In the genomic region with DNA sequence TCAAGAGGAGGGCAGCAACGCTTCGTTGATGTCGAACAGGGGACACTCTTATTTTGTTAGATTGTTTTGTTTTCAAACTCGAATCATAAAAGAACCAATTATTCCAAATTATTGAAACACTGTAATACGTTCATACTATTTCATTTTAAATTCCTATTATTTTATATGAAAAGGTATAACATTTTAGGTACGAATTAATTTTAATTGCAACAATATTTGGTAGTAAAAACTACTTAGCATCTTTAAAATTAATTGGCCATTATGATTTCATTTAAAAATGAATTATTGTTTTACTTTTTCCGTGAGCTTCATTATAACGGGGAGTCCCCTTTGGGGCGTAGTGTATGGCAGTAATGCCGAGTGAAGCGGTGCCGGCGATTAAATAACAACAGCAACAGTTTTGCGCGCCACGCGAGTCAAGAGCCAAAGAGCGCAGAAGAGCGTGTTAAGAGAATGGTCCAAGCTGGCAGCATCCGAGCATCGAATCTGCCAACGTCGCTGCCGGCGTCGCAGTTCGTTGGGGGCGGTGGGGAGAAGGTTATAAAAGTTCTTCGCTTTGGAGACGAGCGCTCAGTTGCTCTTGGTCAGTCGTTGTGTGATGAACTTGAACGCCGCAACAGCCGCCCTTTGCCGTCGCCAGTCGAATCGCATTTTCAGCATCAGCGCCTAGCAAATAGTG, we compare ENCODE assay signal across 1 fruit fly cellular context.
TF ChIP-seq lines count a peak whose summit lies in the region.

No protein-coding gene starts in this region.

TF ChIP-seq in whole organism, embryonic, 481 proteins besides CTCF, POLR2A, EP300 and RAD21 (continued from another document and continues in another):
- TF ChIP-seq CG13624 (GFP tag; optimal IDR thresholded peaks at IDR 0.05; lab: Kevin White, UChicago) (no peak), Trl (optimal IDR thresholded peaks at IDR 0.05; lab: Kevin White, UChicago) (peak; percentile 66 to 76), Trl (GFP tag; optimal IDR thresholded peaks at IDR 0.05; lab: Kevin White, UChicago) (no peak), Mad (GFP tag; optimal IDR thresholded peaks at IDR 0.05; lab: Kevin White, UChicago) (no peak), wor (GFP tag; IDR thresholded peaks at IDR 0.05; lab: Robert Waterston, UW) (no peak), toy (GFP tag; IDR thresholded peaks at IDR 0.05; lab: Robert Waterston, UW) (no peak; the same call in 1 of the 2 replicates), CG31365 (tag; optimal IDR thresholded peaks at IDR 0.05; lab: Kevin White, UChicago) (no peak), Fer1 (GFP tag; optimal IDR thresholded peaks at IDR 0.05; lab: Kevin White, UChicago) (peak; percentile 40), CG10209 (GFP tag; optimal IDR thresholded peaks at IDR 0.05; lab: Kevin White, UChicago) (peak; percentile 33), HLHmδ (GFP tag; optimal IDR thresholded peaks at IDR 0.05; lab: Kevin White, UChicago) (no peak), tna (GFP tag; IDR thresholded peaks at IDR 0.05; lab: Robert Waterston, UW; ENCODE audit: partially characterized antibody) (peak; percentile 69), gro (GFP tag; optimal IDR thresholded peaks at IDR 0.05; lab: Kevin White, UChicago) (peak; percentile 54), ERR (GFP tag; optimal IDR thresholded peaks at IDR 0.05; lab: Kevin White, UChicago) (no peak), Six4 (GFP tag; optimal IDR thresholded peaks at IDR 0.05; lab: Kevin White, UChicago) (no peak), usp (GFP tag; optimal IDR thresholded peaks at IDR 0.05; lab: Kevin White, UChicago) (no peak), CG11398 (GFP tag; optimal IDR thresholded peaks at IDR 0.05; lab: Kevin White, UChicago) (no peak), Dip3 (GFP tag; optimal IDR thresholded peaks at IDR 0.05; lab: Kevin White, UChicago) (no peak), pita (GFP tag; optimal IDR thresholded peaks at IDR 0.05; lab: Kevin White, UChicago) (no peak), CG12236 (GFP tag; optimal IDR thresholded peaks at IDR 0.05; lab: Kevin White, UChicago) (no peak), Gsc (GFP tag; IDR thresholded peaks at IDR 0.05; lab: Robert Waterston, UW) (no peak), Hr51 (GFP tag; optimal IDR thresholded peaks at IDR 0.05; lab: Kevin White, UChicago) (peak in 1 of 2 experiments; percentile 75), CG2116 (GFP tag; optimal IDR thresholded peaks at IDR 0.05; lab: Kevin White, UChicago) (no peak), CG32767 (GFP tag; IDR thresholded peaks at IDR 0.05; lab: Robert Waterston, UW) (no peak), CG6689 (GFP tag; IDR thresholded peaks at IDR 0.05; lab: Robert Waterston, UW) (no peak), mirr (GFP tag; optimal IDR thresholded peaks at IDR 0.05; lab: Kevin White, UChicago) (no peak), CG5180 (GFP tag; optimal IDR thresholded peaks at IDR 0.05; lab: Kevin White, UChicago) (no peak), Hsf (GFP tag; optimal IDR thresholded peaks at IDR 0.05; lab: Kevin White, UChicago) (peak; percentile 48), Abd-B (GFP tag; optimal IDR thresholded peaks at IDR 0.05; lab: Kevin White, UChicago) (no peak), eyg (GFP tag; optimal IDR thresholded peaks at IDR 0.05; lab: Kevin White, UChicago) (no peak), nmo (GFP tag; optimal IDR thresholded peaks at IDR 0.05; lab: Kevin White, UChicago) (peak; percentile 57), Hr78 (GFP tag; optimal IDR thresholded peaks at IDR 0.05; lab: Kevin White, UChicago) (no peak), scrt (GFP tag; optimal IDR thresholded peaks at IDR 0.05; lab: Kevin White, UChicago) (peak; percentile 92), CG4707 (GFP tag; optimal IDR thresholded peaks at IDR 0.05; lab: Kevin White, UChicago) (no peak), cad (GFP tag; optimal IDR thresholded peaks at IDR 0.05; lab: Kevin White, UChicago) (no peak), chm (GFP tag; IDR thresholded peaks at IDR 0.05; lab: Robert Waterston, UW) (peak; percentile 61; the same call in 1 of the 2 replicates), CG3726 (GFP tag; IDR thresholded peaks at IDR 0.05; lab: Robert Waterston, UW) (no peak), CG18764 (GFP tag; optimal IDR thresholded peaks at IDR 0.05; lab: Kevin White, UChicago) (no peak), Poxn (GFP tag; IDR thresholded peaks at IDR 0.05; lab: Robert Waterston, UW) (0 out of 2 replicates have a peak, but pooled peaks have one; percentile 5), Xbp1 (GFP tag; optimal IDR thresholded peaks at IDR 0.05; lab: Kevin White, UChicago) (peak; percentile 35), mam (GFP tag; optimal IDR thresholded peaks at IDR 0.05; lab: Kevin White, UChicago) (peak; percentile 11), Mes4 (GFP tag; optimal IDR thresholded peaks at IDR 0.05; lab: Kevin White, UChicago) (no peak), CG10959 (GFP tag; IDR thresholded peaks at IDR 0.05; lab: Robert Waterston, UW) (no peak), E2f1 (GFP tag; IDR thresholded peaks at IDR 0.05; lab: Robert Waterston, UW) (peak; percentile 37; the same call in 1 of the 2 replicates), en (GFP tag; optimal IDR thresholded peaks at IDR 0.05; lab: Kevin White, UChicago) (no peak), cato (GFP tag; optimal IDR thresholded peaks at IDR 0.05; lab: Kevin White, UChicago; ENCODE audit: borderline replicate concordance) (no peak), slp2 (GFP tag; optimal IDR thresholded peaks at IDR 0.05; lab: Kevin White, UChicago) (no peak), sc (optimal IDR thresholded peaks at IDR 0.05; lab: Kevin White, UChicago) (no peak), sc (GFP tag; optimal IDR thresholded peaks at IDR 0.05; lab: Kevin White, UChicago) (no peak), CG31224 (GFP tag; IDR thresholded peaks at IDR 0.05; lab: Robert Waterston, UW) (no peak), gcm (GFP tag; optimal IDR thresholded peaks at IDR 0.05; lab: Kevin White, UChicago) (peak; percentile 37), Hand (GFP tag; optimal IDR thresholded peaks at IDR 0.05; lab: Kevin White, UChicago) (no peak), Ptx1 (GFP tag; IDR thresholded peaks at IDR 0.05; lab: Robert Waterston, UW) (peak; percentile 11; the same call in 1 of the 2 replicates), stc (GFP tag; IDR thresholded peaks at IDR 0.05; lab: Robert Waterston, UW) (peak; percentile 57), ci (GFP tag; IDR thresholded peaks at IDR 0.05; lab: Robert Waterston, UW) (peak; percentile 45; the same call in 1 of the 3 replicates), CG2199 (GFP tag; IDR thresholded peaks at IDR 0.05; lab: Robert Waterston, UW) (no peak), Nf-YB (GFP tag; optimal IDR thresholded peaks at IDR 0.05; lab: Kevin White, UChicago) (peak; percentile 35), slbo (GFP tag; IDR thresholded peaks at IDR 0.05; lab: Robert Waterston, UW) (peak; percentile 43), CG33213 (GFP tag; optimal IDR thresholded peaks at IDR 0.05; lab: Kevin White, UChicago) (no peak), CG9817 (tag; optimal IDR thresholded peaks at IDR 0.05; lab: Kevin White, UChicago) (peak; percentile 31), grau (tag; optimal IDR thresholded peaks at IDR 0.05; lab: Kevin White, UChicago) (peak; percentile 68), ase (GFP tag; IDR thresholded peaks at IDR 0.05; lab: Robert Waterston, UW) (no peak), CG4617 (GFP tag; optimal IDR thresholded peaks at IDR 0.05; lab: Kevin White, UChicago; ENCODE audit: borderline replicate concordance) (no peak), vvl (GFP tag; IDR thresholded peaks at IDR 0.05; lab: Robert Waterston, UW) (no peak), CG6765 (GFP tag; optimal IDR thresholded peaks at IDR 0.05; lab: Kevin White, UChicago) (no peak), CG1529 (GFP tag; optimal IDR thresholded peaks at IDR 0.05; lab: Kevin White, UChicago) (no peak), Rfx (GFP tag; IDR thresholded peaks at IDR 0.05; lab: Robert Waterston, UW) (peak; percentile 36), lilli (GFP tag; optimal IDR thresholded peaks at IDR 0.05; lab: Kevin White, UChicago) (peak; percentile 23), MTF-1 (GFP tag; optimal IDR thresholded peaks at IDR 0.05; lab: Kevin White, UChicago; ENCODE audit: borderline replicate concordance) (no peak), tio (GFP tag; optimal IDR thresholded peaks at IDR 0.05; lab: Kevin White, UChicago) (peak; percentile 32), CG17359 (tag; optimal IDR thresholded peaks at IDR 0.05; lab: Kevin White, UChicago) (peak; percentile 47), cas (GFP tag; IDR thresholded peaks at IDR 0.05; lab: Robert Waterston, UW) (no peak), ash1 (GFP tag; optimal IDR thresholded peaks at IDR 0.05; lab: Kevin White, UChicago) (no peak), Doc2 (GFP tag; IDR thresholded peaks at IDR 0.05; lab: Robert Waterston, UW) (no peak), Dad (GFP tag; optimal IDR thresholded peaks at IDR 0.05; lab: Kevin White, UChicago) (peak; percentile 14), Camta (GFP tag; optimal IDR thresholded peaks at IDR 0.05; lab: Kevin White, UChicago) (peak; percentile 0), run (tag; optimal IDR thresholded peaks at IDR 0.05; lab: Kevin White, UChicago) (no peak), Lhr (GFP tag; optimal IDR thresholded peaks at IDR 0.05; lab: Kevin White, UChicago) (no peak), Neu2 (GFP tag; optimal IDR thresholded peaks at IDR 0.05; lab: Kevin White, UChicago; ENCODE audit: borderline replicate concordance) (no peak), CG3995 (GFP tag; optimal IDR thresholded peaks at IDR 0.05; lab: Kevin White, UChicago) (no peak), sisA (GFP tag; IDR thresholded peaks at IDR 0.05; lab: Robert Waterston, UW) (no peak), Eip74EF (GFP tag; optimal IDR thresholded peaks at IDR 0.05; lab: Kevin White, UChicago) (peak in 1 of 2 experiments; percentile 20), CG9876 (GFP tag; optimal IDR thresholded peaks at IDR 0.05; lab: Kevin White, UChicago) (no peak), CG18011 (GFP tag; optimal IDR thresholded peaks at IDR 0.05; lab: Kevin White, UChicago) (no peak), Ssrp (tag; optimal IDR thresholded peaks at IDR 0.05; lab: Kevin White, UChicago) (peak; percentile 30), D19B (GFP tag; optimal IDR thresholded peaks at IDR 0.05; lab: Kevin White, UChicago) (no peak), Nf-YC (tag; optimal IDR thresholded peaks at IDR 0.05; lab: Kevin White, UChicago) (peak; percentile 15), lov (optimal IDR thresholded peaks at IDR 0.05; lab: Kevin White, UChicago) (no peak), lov (GFP tag; IDR thresholded peaks at IDR 0.05; lab: Robert Waterston, UW) (peak; percentile 59; the same call in 1 of the 3 replicates), Gug (GFP tag; IDR thresholded peaks at IDR 0.05; lab: Robert Waterston, UW) (no peak), luna (GFP tag; optimal IDR thresholded peaks at IDR 0.05; lab: Kevin White, UChicago) (no peak), ems (GFP tag; optimal IDR thresholded peaks at IDR 0.05; lab: Kevin White, UChicago) (no peak), CG8359 (GFP tag; optimal IDR thresholded peaks at IDR 0.05; lab: Kevin White, UChicago; ENCODE audit: borderline replicate concordance) (no peak), CG14667 (GFP tag; IDR thresholded peaks at IDR 0.05; lab: Robert Waterston, UW) (no peak), lbe (GFP tag; optimal IDR thresholded peaks at IDR 0.05; lab: Kevin White, UChicago) (no peak), dmrt99B (tag; optimal IDR thresholded peaks at IDR 0.05; lab: Kevin White, UChicago) (peak; percentile 70), Ets97D (GFP tag; optimal IDR thresholded peaks at IDR 0.05; lab: Kevin White, UChicago) (no peak), Ravus (GFP tag; IDR thresholded peaks at IDR 0.05; lab: Robert Waterston, UW) (no peak), Asciz (GFP tag; optimal IDR thresholded peaks at IDR 0.05; lab: Kevin White, UChicago) (peak; percentile 37), sim (GFP tag; IDR thresholded peaks at IDR 0.05; lab: Robert Waterston, UW) (no peak), sens (GFP tag; lab: Kevin White, UChicago) (peak; percentile 71), Bgb (GFP tag; IDR thresholded peaks at IDR 0.05; lab: Robert Waterston, UW; ENCODE audit: partially characterized antibody) (peak; percentile 59), CG1832 (GFP tag; optimal IDR thresholded peaks at IDR 0.05; lab: Kevin White, UChicago) (no peak), Kr (GFP tag; optimal IDR thresholded peaks at IDR 0.05; lab: Kevin White, UChicago) (no peak), Antp (GFP tag; optimal IDR thresholded peaks at IDR 0.05; lab: Kevin White, UChicago) (no peak), CG15011 (GFP tag; optimal IDR thresholded peaks at IDR 0.05; lab: Kevin White, UChicago) (peak; percentile 45), CG6683 (GFP tag; optimal IDR thresholded peaks at IDR 0.05; lab: Kevin White, UChicago) (no peak), CG10565 (GFP tag; optimal IDR thresholded peaks at IDR 0.05; lab: Kevin White, UChicago) (no peak), Dbx (GFP tag; IDR thresholded peaks at IDR 0.05; lab: Robert Waterston, UW) (peak; percentile 63; the same call in 2 of the 3 replicates), CG13424 (tag; optimal IDR thresholded peaks at IDR 0.05; lab: Kevin White, UChicago) (peak; percentile 57), tap (tag; optimal IDR thresholded peaks at IDR 0.05; lab: Kevin White, UChicago) (peak; percentile 22), Sox100B (GFP tag; optimal IDR thresholded peaks at IDR 0.05; lab: Kevin White, UChicago) (peak; percentile 61), Ets65A (GFP tag; lab: Kevin White, UChicago) (peak; percentile 1), cg (GFP tag; optimal IDR thresholded peaks at IDR 0.05; lab: Kevin White, UChicago) (no peak), Sox102F (GFP tag; optimal IDR thresholded peaks at IDR 0.05; lab: Kevin White, UChicago) (peak; percentile 56), CG1233 (GFP tag; optimal IDR thresholded peaks at IDR 0.05; lab: Kevin White, UChicago) (peak; percentile 58), Dref (GFP tag; IDR thresholded peaks at IDR 0.05; lab: Robert Waterston, UW) (no peak), CG3407 (GFP tag; optimal IDR thresholded peaks at IDR 0.05; lab: Kevin White, UChicago) (no peak), CG18599 (GFP tag; optimal IDR thresholded peaks at IDR 0.05; lab: Kevin White, UChicago) (peak; percentile 63), h (optimal IDR thresholded peaks at IDR 0.05; lab: Kevin White, UChicago) (no peak), az2 (GFP tag; optimal IDR thresholded peaks at IDR 0.05; lab: Kevin White, UChicago) (peak; percentile 38), gsb-n (tag; optimal IDR thresholded peaks at IDR 0.05; lab: Kevin White, UChicago) (no peak), Tbp (GFP tag; optimal IDR thresholded peaks at IDR 0.05; lab: Kevin White, UChicago) (no peak), CG6854 (GFP tag; optimal IDR thresholded peaks at IDR 0.05; lab: Kevin White, UChicago) (no peak), CG9727 (GFP tag; optimal IDR thresholded peaks at IDR 0.05; lab: Kevin White, UChicago) (peak; percentile 50), Oli (tag; optimal IDR thresholded peaks at IDR 0.05; lab: Kevin White, UChicago) (peak; percentile 58), nau (GFP tag; optimal IDR thresholded peaks at IDR 0.05; lab: Kevin White, UChicago) (no peak)
